Worm (Caenorhabditis elegans) whole organism, early embryonic: ENCODE data around the gene rhgf-2.
"Not testable (repeated sequence)": the region's sequence is repeated elsewhere in the genome, so short reads cannot be mapped to it uniquely, and the experiment has no call there.

Experiments
- B0310.2 ChIP-seq: sonication (generic microtip); optimal IDR thresholded peaks from 2 replicates; lab custom pipeline; 2016; ENCODE audit warnings: mild to moderate bottlenecking, missing genetic modification characterization, missing compliant biosample characterization
- F13C5.2 ChIP-seq: sonication (generic microtip); optimal IDR thresholded peaks from 2 replicates; lab custom pipeline; 2017; ENCODE audit warnings: mild to moderate bottlenecking, missing genetic modification characterization, inconsistent platforms, missing compliant biosample characterization
- aly-1 ChIP-seq: sonication (generic microtip); optimal IDR thresholded peaks from 2 replicates; lab custom pipeline; 2016; ENCODE audit warnings: missing genetic modification characterization, missing compliant biosample characterization
- ama-1 ChIP-seq: fragments of 150-350 bp; optimal IDR thresholded peaks from 2 replicates; lab custom pipeline; 2014
- ceh-13 ChIP-seq: fragments of 200-800 bp; sonication (Bioruptor generic); optimal IDR thresholded peaks from 2 replicates; lab custom pipeline; 2018; ENCODE audit warnings: mild to moderate bottlenecking, missing genetic modification characterization, missing compliant biosample characterization
- ceh-36 ChIP-seq: sonication (generic microtip); optimal IDR thresholded peaks from 2 replicates; lab custom pipeline; 2016; ENCODE audit warnings: missing genetic modification characterization, inconsistent platforms, missing compliant biosample characterization
- ets-7 ChIP-seq: sonication (generic microtip); optimal IDR thresholded peaks from 2 replicates; lab custom pipeline; 2016; ENCODE audit warnings: missing genotype, missing genetic modification characterization, missing compliant biosample characterization
- flt-1 ChIP-seq: fragments of 200-800 bp; sonication (Bioruptor generic); IDR thresholded peaks from 2 replicates; pipeline ENCODE4 v1.3.6; 2022; ENCODE audit warnings: missing genetic modification characterization, missing compliant biosample characterization
- hmbx-1 ChIP-seq: sonication (generic microtip); optimal IDR thresholded peaks from 2 replicates; lab custom pipeline; 2016; ENCODE audit warnings: mild to moderate bottlenecking, missing genetic modification characterization, missing compliant biosample characterization
- hmg-4 ChIP-seq: fragments of 200-800 bp; sonication (Bioruptor generic); optimal IDR thresholded peaks from 2 replicates; lab custom pipeline; 2018; ENCODE audit warnings: mild to moderate bottlenecking, missing genetic modification characterization, missing compliant biosample characterization
- hnd-1 ChIP-seq: sonication (generic microtip); optimal IDR thresholded peaks from 2 replicates; lab custom pipeline; 2016; ENCODE audit warnings: missing genetic modification characterization, missing compliant biosample characterization
- pes-1 ChIP-seq: fragments of 200-800 bp; sonication (Bioruptor generic); IDR thresholded peaks from 2 replicates; pipeline ENCODE4 v1.3.6; 2022; ENCODE audit warnings: missing genetic modification reagents, missing genetic modification characterization, missing compliant biosample characterization
- scrt-1 ChIP-seq: fragments of 200-800 bp; sonication (Bioruptor generic); IDR thresholded peaks from 2 replicates; pipeline ENCODE4 v1.3.6; 2022; ENCODE audit warnings: missing genetic modification characterization, missing compliant biosample characterization
- sea-1 ChIP-seq: fragments of 200-800 bp; sonication (Bioruptor generic); conservative IDR thresholded peaks from 2 replicates; pipeline ENCODE4 v1.3.6; 2022; ENCODE audit warnings: missing genetic modification characterization, missing compliant biosample characterization
- tbx-11 ChIP-seq: fragments of 200-800 bp; sonication (Bioruptor generic); IDR thresholded peaks from 2 replicates; pipeline ENCODE4 v1.3.6; 2022; ENCODE audit warnings: missing genetic modification characterization, missing compliant biosample characterization
- tbx-37 ChIP-seq: fragments of 200-800 bp; sonication (Bioruptor generic); conservative IDR thresholded peaks from 2 replicates; pipeline ENCODE4 v1.3.6; 2022; ENCODE audit warnings: missing genetic modification reagents, missing genetic modification characterization, missing compliant biosample characterization
- tra-4 ChIP-seq: sonication (generic microtip); optimal IDR thresholded peaks from 2 replicates; lab custom pipeline; 2017; ENCODE audit warnings: missing genetic modification characterization, missing compliant biosample characterization

rhgf-2 gene

DNA sequence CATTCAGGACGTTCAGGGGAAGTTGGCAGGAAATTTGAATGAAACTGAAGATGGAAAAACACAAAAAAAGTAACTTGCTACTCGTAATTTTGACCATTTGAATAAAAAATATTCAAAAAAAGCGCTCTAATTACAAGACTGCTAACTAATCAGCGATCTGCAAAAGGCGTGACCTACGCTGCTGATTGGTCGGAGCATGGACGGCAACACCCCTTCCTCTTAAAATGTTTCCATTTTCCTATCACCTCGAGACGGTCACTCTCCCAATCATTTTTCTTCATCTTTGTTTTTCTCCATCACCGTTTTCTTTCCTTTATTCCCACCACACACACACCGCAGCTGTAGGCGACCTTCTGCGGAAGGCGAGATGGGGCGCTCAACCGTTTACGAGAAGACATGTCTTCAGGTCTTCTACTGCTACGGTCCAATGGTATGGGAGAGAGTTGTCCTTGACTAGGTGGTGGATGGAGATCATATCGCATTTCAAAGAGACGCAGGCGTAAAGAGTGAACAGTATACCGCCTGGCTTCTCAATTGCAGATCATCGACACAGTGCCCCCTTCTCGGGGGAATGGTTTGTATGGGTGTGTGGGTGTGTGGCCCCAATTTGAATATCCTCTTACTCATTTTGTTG, 51.0 kb downstream of the rhgf-2 start:
- TF ChIP-seq hnd-1, result no peak
- no peak for TF ChIP-seq tbx-37 (GFP tag; lab: Robert Waterston, UW)
- TF ChIP-seq hmg-4 (GFP tag; lab: Kevin White, UChicago), result peak; percentile 4
- TF ChIP-seq ama-1 (lab: Kevin White, UChicago), result no peak
- no peak for TF ChIP-seq hmbx-1
- no peak for TF ChIP-seq pes-1 (GFP tag; lab: Robert Waterston, UW)
- TF ChIP-seq flt-1 (GFP tag; lab: Robert Waterston, UW), result no peak

- no peak for TF ChIP-seq sea-1 (GFP tag; lab: Robert Waterston, UW)
- no peak for TF ChIP-seq tra-4
- no peak for TF ChIP-seq F13C5.2
Observed at ce11 chrII:4152864-4153263, 52.3 kb downstream of the rhgf-2 start.

- TF ChIP-seq ets-7 (no peak), ceh-36 (tag; lab: Kevin White, UChicago) (peak; percentile 85)
Observed at ce11 chrII:4155112-4155823, 54.7 kb downstream of the rhgf-2 start, which contains the start of gene R03H10.2. Gene R03H10.2 (plus strand): TSS chrII:4155773.

DNA sequence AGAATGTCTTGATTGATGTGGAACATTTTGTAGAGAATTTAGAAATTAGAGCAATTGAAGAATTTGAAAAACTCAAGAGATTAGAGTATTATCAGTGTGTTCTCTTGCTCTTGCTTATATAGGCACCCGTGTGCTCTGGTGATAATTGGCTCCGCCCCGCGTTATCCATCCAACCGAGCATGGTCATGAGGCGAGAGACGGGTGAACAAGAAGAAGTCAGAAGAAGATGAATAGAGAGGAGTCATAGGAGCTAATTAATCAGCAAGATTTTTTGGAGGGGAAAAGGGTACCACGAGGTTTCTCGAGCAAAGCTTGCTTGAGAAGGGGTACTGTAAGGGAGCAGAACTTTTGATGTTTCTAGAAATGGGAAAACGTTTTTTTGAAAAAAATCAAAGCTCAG, 57.2 kb downstream of the rhgf-2 start:
- TF ChIP-seq hmbx-1 (no peak), ama-1 (lab: Kevin White, UChicago) (no peak), scrt-1 (GFP tag; lab: Robert Waterston, UW) (no peak), B0310.2 (no peak), tbx-11 (GFP tag; lab: Robert Waterston, UW) (no peak), tra-4 (no peak), ets-7 (no peak), hmg-4 (GFP tag; lab: Kevin White, UChicago) (no peak), ceh-13 (GFP tag; lab: Kevin White, UChicago) (no peak), ceh-36 (tag; lab: Kevin White, UChicago) (no peak), F13C5.2 (no peak)

ce11 chrII:4159570-4159969, 59.0 kb downstream of the rhgf-2 start:
- TF ChIP-seq hmg-4 (GFP tag; lab: Kevin White, UChicago) (no peak), scrt-1 (GFP tag; lab: Robert Waterston, UW) (no peak), pes-1 (GFP tag; lab: Robert Waterston, UW) (no peak), hmbx-1 (no peak), tbx-11 (GFP tag; lab: Robert Waterston, UW) (no peak), ceh-13 (GFP tag; lab: Kevin White, UChicago) (no peak), F13C5.2 (no peak), ama-1 (lab: Kevin White, UChicago) (no peak), aly-1 (tag; lab: Kevin White, UChicago) (no peak), tra-4 (no peak), ets-7 (no peak), B0310.2 (no peak), ceh-36 (tag; lab: Kevin White, UChicago) (no peak), sea-1 (GFP tag; lab: Robert Waterston, UW) (no peak)

DNA sequence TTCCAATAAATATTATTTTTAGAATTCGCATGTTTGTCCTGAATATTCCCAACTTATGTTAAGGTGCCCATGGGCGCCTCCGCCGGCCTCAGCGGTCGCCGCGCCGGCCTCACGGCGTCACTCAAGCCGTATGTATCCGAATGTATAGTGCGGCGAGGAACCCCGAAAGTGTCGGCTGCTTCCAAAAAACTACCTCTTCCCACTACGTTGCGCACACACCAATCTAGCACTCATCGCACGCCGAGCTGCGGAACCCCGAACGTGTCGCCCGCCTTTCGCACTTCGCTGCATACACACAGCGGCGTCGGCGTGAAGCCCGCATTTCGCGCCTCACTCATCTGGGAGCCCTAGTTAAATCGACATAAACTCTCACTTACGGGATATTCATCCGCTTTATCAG, 67.2 kb downstream of the rhgf-2 start:
- no peak for TF ChIP-seq ceh-13 (GFP tag; lab: Kevin White, UChicago)
- no peak for TF ChIP-seq scrt-1 (GFP tag; lab: Robert Waterston, UW)
- no peak for TF ChIP-seq hmbx-1
- no peak for TF ChIP-seq flt-1 (GFP tag; lab: Robert Waterston, UW)
- TF ChIP-seq tbx-37 (GFP tag; lab: Robert Waterston, UW), result no peak
- TF ChIP-seq aly-1 (tag; lab: Kevin White, UChicago), result no peak
- TF ChIP-seq tra-4, result no peak
- no peak for TF ChIP-seq hmg-4 (GFP tag; lab: Kevin White, UChicago)
- TF ChIP-seq sea-1 (GFP tag; lab: Robert Waterston, UW), result no peak
- no peak for TF ChIP-seq ceh-36 (tag; lab: Kevin White, UChicago)
- no peak for TF ChIP-seq hnd-1
- TF ChIP-seq tbx-11 (GFP tag; lab: Robert Waterston, UW), result no peak
- TF ChIP-seq F13C5.2, result no peak
- TF ChIP-seq ama-1 (lab: Kevin White, UChicago), result no peak
- no peak for TF ChIP-seq ets-7
- TF ChIP-seq B0310.2, result no peak
- TF ChIP-seq pes-1 (GFP tag; lab: Robert Waterston, UW), result no peak

ce11 chrII:4168404-4168803, 67.8 kb downstream of the rhgf-2 start, which contains the start of gene R03H10.4:
Gene R03H10.4 (minus strand): TSS chrII:4168504.
- TF ChIP-seq hmbx-1; sea-1 (GFP tag; lab: Robert Waterston, UW); aly-1 (tag; lab: Kevin White, UChicago): not testable (repeated sequence)

DNA sequence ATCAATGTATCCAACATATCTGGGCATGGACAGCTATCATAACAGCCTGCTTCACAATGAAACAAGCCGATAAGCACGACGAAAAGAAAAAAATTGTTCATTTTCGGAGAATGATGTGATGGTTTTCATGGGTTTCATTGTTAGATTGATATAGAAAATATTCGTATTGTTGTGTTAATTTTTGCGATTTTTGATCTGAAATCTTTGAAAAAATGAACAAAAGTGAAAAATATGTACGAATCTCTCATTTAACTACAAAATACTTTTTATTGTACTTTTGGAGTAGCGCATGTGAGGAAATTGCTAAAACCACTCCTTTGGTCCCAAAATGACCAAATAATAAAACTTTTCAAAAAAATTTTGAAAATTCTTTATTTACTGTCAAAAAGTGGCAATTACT, 69.9 kb downstream of the rhgf-2 start, which contains the start of gene R03H10.5:
Gene R03H10.5 (minus strand): TSS at position 101 of the 400 bp plus-strand sequence.
- no peak for TF ChIP-seq ceh-36 (tag; lab: Kevin White, UChicago)
- TF ChIP-seq hmg-4 (GFP tag; lab: Kevin White, UChicago), result no peak
- no peak for TF ChIP-seq aly-1 (tag; lab: Kevin White, UChicago)
- no peak for TF ChIP-seq tbx-37 (GFP tag; lab: Robert Waterston, UW)
- TF ChIP-seq ceh-13 (GFP tag; lab: Kevin White, UChicago), result no peak
- TF ChIP-seq hnd-1, result no peak
- TF ChIP-seq ets-7, result no peak
- TF ChIP-seq pes-1 (GFP tag; lab: Robert Waterston, UW), result no peak
- no peak for TF ChIP-seq flt-1 (GFP tag; lab: Robert Waterston, UW)
- no peak for TF ChIP-seq sea-1 (GFP tag; lab: Robert Waterston, UW)
- TF ChIP-seq tbx-11 (GFP tag; lab: Robert Waterston, UW), result no peak
- no peak for TF ChIP-seq ama-1 (lab: Kevin White, UChicago)
- TF ChIP-seq tra-4, result no peak
- no peak for TF ChIP-seq B0310.2
- no peak for TF ChIP-seq F13C5.2
- TF ChIP-seq scrt-1 (GFP tag; lab: Robert Waterston, UW), result no peak
- TF ChIP-seq hmbx-1, result no peak
